Worm (Caenorhabditis elegans): Measurements from ENCODE around the gene R06F6.14.
A peak's percentile ranks its signal among the peaks of the same experiment; 100 is the strongest.

The R06F6.14 gene

ce11 chrII:10798429-10798893 is 10.6 kb upstream of the R06F6.14 start, which contains the start of gene npp-19 (continued):
- TF ChIP-seq dve-1 (tag; optimal IDR thresholded peaks at IDR 0.05; ENCODE audit: insufficient read depth) = peak; percentile 68
- TF ChIP-seq set-16 (GFP tag; IDR thresholded peaks at IDR 0.05) = no peak
- TF ChIP-seq madf-9 (GFP tag; conservative IDR thresholded peaks at IDR 0.05) = no peak
- TF ChIP-seq egl-43 (GFP tag; IDR thresholded peaks at IDR 0.05) = no peak
- peak; percentile 93 for TF ChIP-seq aha-1 (tag)

- no peak for TF ChIP-seq spr-1 (tag; optimal IDR thresholded peaks at IDR 0.05)
- TF ChIP-seq F37D6.2 (tag; optimal IDR thresholded peaks at IDR 0.05) = no peak
- TF ChIP-seq aly-2 (tag; optimal IDR thresholded peaks at IDR 0.05) = no peak
- no peak for TF ChIP-seq lin-13 (GFP tag; optimal IDR thresholded peaks at IDR 0.05)
- peak in 1 of 2 experiments; percentile 1 for TF ChIP-seq lsy-2 (tag; optimal IDR thresholded peaks at IDR 0.05)
- no peak for TF ChIP-seq daf-8 (GFP tag; IDR thresholded peaks at IDR 0.05)
- no peak for TF ChIP-seq nhr-11 (tag; optimal IDR thresholded peaks at IDR 0.05)
- TF ChIP-seq dmd-8 (GFP tag; IDR thresholded peaks at IDR 0.05) = no peak
- no peak for TF ChIP-seq nhr-76 (tag; optimal IDR thresholded peaks at IDR 0.05)
- no peak for TF ChIP-seq dmd-9 (GFP tag; IDR thresholded peaks at IDR 0.05)
- no peak for TF ChIP-seq skn-1 (tag; optimal IDR thresholded peaks at IDR 0.05)
- no peak for TF ChIP-seq F10B5.3 (tag; optimal IDR thresholded peaks at IDR 0.05)
- TF ChIP-seq nhr-6 (tag; optimal IDR thresholded peaks at IDR 0.05) = no peak
- TF ChIP-seq madf-5 (GFP tag; IDR thresholded peaks at IDR 0.05) = no peak
- no peak for TF ChIP-seq mdt-29 (GFP tag; IDR thresholded peaks at IDR 0.05)
- TF ChIP-seq unc-62 (GFP tag; optimal IDR thresholded peaks at IDR 0.05 in 1 of 2) = peak in 1 of 2 experiments; percentile 11
- TF ChIP-seq unc-62 (tag; optimal IDR thresholded peaks at IDR 0.05) = no peak
- TF ChIP-seq aha-1 (tag) = peak; percentile 81
- no peak for TF ChIP-seq daf-12 (tag; optimal IDR thresholded peaks at IDR 0.05)
- no peak for TF ChIP-seq nhr-102 (tag; optimal IDR thresholded peaks at IDR 0.05)
- no peak for TF ChIP-seq mes-2 (tag; optimal IDR thresholded peaks at IDR 0.05; ENCODE audit: poor library complexity, severe bottlenecking)
- TF ChIP-seq snpc-4 (tag; optimal IDR thresholded peaks at IDR 0.05) = no peak
Measured at ce11 chrII:10800209-10800608, 8.9 kb upstream of the R06F6.14 start.

DNA sequence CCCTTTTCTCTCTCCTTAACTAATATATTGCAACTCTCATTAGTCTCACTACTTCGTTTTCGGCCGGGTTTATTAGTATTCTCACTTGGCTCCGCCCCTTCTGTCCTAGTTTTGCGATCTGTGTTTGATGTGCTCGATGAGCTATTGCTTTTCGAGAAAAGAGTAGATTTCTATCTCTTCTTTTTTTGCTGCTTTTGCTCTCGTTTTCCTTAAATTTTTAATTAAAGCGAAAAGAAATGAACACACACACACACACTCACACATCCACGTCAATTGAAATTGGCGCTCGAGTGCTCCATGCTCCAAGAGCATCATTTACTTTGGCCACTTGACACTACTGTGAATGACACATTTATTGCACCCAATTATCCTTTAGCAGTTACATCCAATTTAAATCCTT is 4.7 kb upstream of the R06F6.14 start:
- no peak for TF ChIP-seq nhr-48 (tag; optimal IDR thresholded peaks at IDR 0.05)
- no peak for TF ChIP-seq ZK546.5 (tag; optimal IDR thresholded peaks at IDR 0.05)
- no peak for TF ChIP-seq mdt-29 (GFP tag; IDR thresholded peaks at IDR 0.05)
- no peak for TF ChIP-seq zip-2 (tag; optimal IDR thresholded peaks at IDR 0.05)
- TF ChIP-seq arid-1 (GFP tag; conservative IDR thresholded peaks at IDR 0.05) = no peak
- no peak for TF ChIP-seq F26F4.8 (GFP tag; conservative IDR thresholded peaks at IDR 0.05)
- TF ChIP-seq lsy-2 (tag; optimal IDR thresholded peaks at IDR 0.05) = no peak
- TF ChIP-seq madf-9 (GFP tag; conservative IDR thresholded peaks at IDR 0.05) = no peak
- TF ChIP-seq ceh-28 (tag; optimal IDR thresholded peaks at IDR 0.05) = no peak
- no peak for TF ChIP-seq cey-2 (tag; optimal IDR thresholded peaks at IDR 0.05; ENCODE audit: borderline replicate concordance, insufficient read depth)
- no peak for TF ChIP-seq dmd-9 (GFP tag; IDR thresholded peaks at IDR 0.05)
- no peak for TF ChIP-seq dmd-8 (GFP tag; IDR thresholded peaks at IDR 0.05)
- no peak for TF ChIP-seq rbr-2 (tag; optimal IDR thresholded peaks at IDR 0.05)
- TF ChIP-seq Y75B8A.6 (GFP tag; IDR thresholded peaks at IDR 0.05) = no peak
- no peak for TF ChIP-seq set-16 (GFP tag; IDR thresholded peaks at IDR 0.05)

ce11 chrII:10804907-10805306 is 4.2 kb upstream of the R06F6.14 start:
- TF ChIP-seq mxl-3 (GFP tag; optimal IDR thresholded peaks at IDR 0.05) = no peak
- no peak for TF ChIP-seq dpl-1 (GFP tag; optimal IDR thresholded peaks at IDR 0.05)
- no peak for TF ChIP-seq lim-7 (GFP tag; IDR thresholded peaks at IDR 0.05)
- TF ChIP-seq F10B5.3 (tag; optimal IDR thresholded peaks at IDR 0.05) = no peak
- no peak for TF ChIP-seq duxl-1 (tag; optimal IDR thresholded peaks at IDR 0.05; ENCODE audit: poor library complexity)
- TF ChIP-seq arid-1 (GFP tag; conservative IDR thresholded peaks at IDR 0.05) = no peak
- no peak for TF ChIP-seq ama-1 (optimal IDR thresholded peaks at IDR 0.05)
- no peak for TF ChIP-seq set-16 (GFP tag; IDR thresholded peaks at IDR 0.05)
- no peak for TF ChIP-seq hlh-30 (tag; optimal IDR thresholded peaks at IDR 0.05; ENCODE audit: insufficient read depth)
- no peak for TF ChIP-seq nhr-25 (tag; optimal IDR thresholded peaks at IDR 0.05; ENCODE audit: borderline replicate concordance, insufficient read depth)
- no peak for TF ChIP-seq lin-38 (GFP tag; IDR thresholded peaks at IDR 0.05)
- no peak for TF ChIP-seq mxl-2 (GFP tag; conservative IDR thresholded peaks at IDR 0.05)
- no peak for TF ChIP-seq zip-2 (tag; optimal IDR thresholded peaks at IDR 0.05)

All from whole organism, L4 larva.